Fruit fly (Drosophila melanogaster) whole organism, prepupa: ENCODE results near the gene CG14024.

ENCODE experiments used
- Blimp-1 ChIP-seq: fragments of 200-800 bp; sonication (Bioruptor generic); optimal IDR thresholded peaks from 3 replicates; lab custom pipeline; 2017; ENCODE audit warnings: missing biosample characterization, missing genetic modification characterization, mild to moderate bottlenecking, moderate library complexity, missing genetic modification reagents
- CG10631 ChIP-seq: fragments of 200-800 bp; sonication (Bioruptor generic); optimal IDR thresholded peaks from 2 replicates; lab custom pipeline; 2016; ENCODE audit warnings: missing biosample characterization, missing genetic modification characterization
- CG10669 ChIP-seq: fragments of 200-800 bp; sonication (Bioruptor generic); optimal IDR thresholded peaks from 3 replicates; lab custom pipeline; 2018; ENCODE audit warnings: missing biosample characterization, mild to moderate bottlenecking, missing genetic modification characterization, moderate library complexity
- CG11294 ChIP-seq: fragments of 200-800 bp; sonication (Bioruptor generic); IDR thresholded peaks from 2 replicates; pipeline ENCODE4 v1.3.6; 2022; ENCODE audit warnings: missing biosample characterization, missing genetic modification characterization
- CG11762 ChIP-seq: fragments of 200-800 bp; sonication (Bioruptor generic); optimal IDR thresholded peaks from 3 replicates; lab custom pipeline; 2016; ENCODE audit warnings: missing biosample characterization, missing genetic modification characterization; ENCODE audit not compliant: insufficient read depth
- CG11902 ChIP-seq: fragments of 200-800 bp; sonication (Bioruptor generic); optimal IDR thresholded peaks from 3 replicates; lab custom pipeline; 2016; ENCODE audit warnings: missing biosample characterization, missing genetic modification characterization
- CG15336 ChIP-seq: fragments of 200-800 bp; sonication (Bioruptor generic); IDR thresholded peaks from 2 replicates; pipeline ENCODE4 v1.3.6; 2022; ENCODE audit warnings: missing biosample characterization, missing genetic modification characterization
- CG1621 ChIP-seq: fragments of 200-800 bp; sonication (Bioruptor generic); optimal IDR thresholded peaks from 3 replicates; lab custom pipeline; 2018; ENCODE audit warnings: missing biosample characterization, mild to moderate bottlenecking, missing genetic modification characterization
- CG16779 ChIP-seq: fragments of 200-800 bp; sonication (Bioruptor generic); optimal IDR thresholded peaks from 3 replicates; lab custom pipeline; 2017; ENCODE audit warnings: missing biosample characterization, mild to moderate bottlenecking, missing genetic modification characterization
- CG3032 ChIP-seq: fragments of 200-800 bp; optimal IDR thresholded peaks from 2 replicates; lab custom pipeline; 2019; ENCODE audit warnings: missing biosample characterization, mild to moderate bottlenecking, missing genetic modification characterization, moderate library complexity
- CG31627 ChIP-seq: fragments of 200-800 bp; sonication (Bioruptor generic); optimal IDR thresholded peaks from 3 replicates; lab custom pipeline; 2016; ENCODE audit warnings: missing biosample characterization, missing genetic modification characterization
- CG32006 ChIP-seq: fragments of 200-800 bp; sonication (Bioruptor generic); optimal IDR thresholded peaks from 3 replicates; lab custom pipeline; 2017; ENCODE audit warnings: missing biosample characterization, mild to moderate bottlenecking, missing genetic modification characterization
- CG34406 ChIP-seq: fragments of 200-800 bp; sonication (Bioruptor generic); optimal IDR thresholded peaks from 3 replicates; lab custom pipeline; 2016; ENCODE audit warnings: missing biosample characterization, missing genetic modification characterization
- CG3919 ChIP-seq: fragments of 200-800 bp; sonication (Bioruptor generic); optimal IDR thresholded peaks from 3 replicates; lab custom pipeline; 2016; ENCODE audit warnings: missing biosample characterization, missing genetic modification characterization
- CG4318 ChIP-seq: fragments of 200-800 bp; sonication (Bioruptor generic); optimal IDR thresholded peaks from 3 replicates; lab custom pipeline; 2017; ENCODE audit warnings: missing biosample characterization, mild to moderate bottlenecking, missing genetic modification characterization
- CG6163 ChIP-seq: fragments of 200-800 bp; sonication (Bioruptor generic); IDR thresholded peaks from 3 replicates; pipeline ENCODE4 v1.3.6; 2022; ENCODE audit warnings: missing biosample characterization, missing genetic modification characterization
- CG6276 ChIP-seq: fragments of 200-800 bp; sonication (Bioruptor generic); optimal IDR thresholded peaks from 2 replicates; lab custom pipeline; 2017; ENCODE audit warnings: missing biosample characterization, mild to moderate bottlenecking, missing genetic modification characterization
- CG6792 ChIP-seq: fragments of 200-800 bp; sonication (Bioruptor generic); optimal IDR thresholded peaks from 3 replicates; lab custom pipeline; 2016; ENCODE audit warnings: missing biosample characterization, missing genetic modification characterization
- CG6854 ChIP-seq: fragments of 200-800 bp; sonication (Bioruptor generic); optimal IDR thresholded peaks from 2 replicates; lab custom pipeline; 2017; ENCODE audit warnings: missing biosample characterization, mild to moderate bottlenecking, missing genetic modification characterization
- CG7368 ChIP-seq: fragments of 200-800 bp; sonication (Bioruptor generic); optimal IDR thresholded peaks from 3 replicates; lab custom pipeline; 2016; ENCODE audit warnings: missing biosample characterization, missing genetic modification characterization
- CG8319 ChIP-seq: fragments of 200-800 bp; sonication (Bioruptor generic); optimal IDR thresholded peaks from 3 replicates; lab custom pipeline; 2016; ENCODE audit warnings: missing biosample characterization, missing genetic modification characterization
- CG8632 ChIP-seq: fragments of 200-800 bp; sonication (Bioruptor generic); optimal IDR thresholded peaks from 3 replicates; lab custom pipeline; 2016; ENCODE audit warnings: missing biosample characterization, missing genetic modification characterization
- CG9139 ChIP-seq: fragments of 200-800 bp; sonication (Bioruptor generic); optimal IDR thresholded peaks from 3 replicates; lab custom pipeline; 2017; ENCODE audit warnings: missing biosample characterization, mild to moderate bottlenecking, missing genetic modification characterization
- Eip78C ChIP-seq: fragments of 200-800 bp; sonication (Bioruptor generic); peaks from one replicate; lab custom pipeline; 2016; ENCODE audit warnings: missing biosample characterization, missing genetic modification characterization
- Eip93F ChIP-seq: fragments of 200-800 bp; sonication (Bioruptor generic); optimal IDR thresholded peaks from 2 replicates; lab custom pipeline; 2016; ENCODE audit warnings: missing biosample characterization, mild to moderate bottlenecking, missing genetic modification characterization
- Ets96B ChIP-seq: fragments of 200-800 bp; optimal IDR thresholded peaks from 2 replicates; lab custom pipeline; 2019; ENCODE audit warnings: missing biosample characterization, mild to moderate bottlenecking, missing genetic modification characterization, moderate library complexity
- Lpt ChIP-seq: fragments of 200-800 bp; sonication (Bioruptor generic); optimal IDR thresholded peaks from 3 replicates; lab custom pipeline; 2016; ENCODE audit warnings: missing biosample characterization, missing genetic modification characterization
- Met ChIP-seq: fragments of 200-800 bp; sonication (Bioruptor generic); optimal IDR thresholded peaks from 3 replicates; lab custom pipeline; 2016; ENCODE audit warnings: missing biosample characterization, missing genetic modification characterization
- OdsH ChIP-seq: fragments of 200-800 bp; sonication (Bioruptor generic); optimal IDR thresholded peaks from 3 replicates; lab custom pipeline; 2016; ENCODE audit warnings: missing biosample characterization, missing genetic modification characterization
- Smox ChIP-seq: fragments of 200-800 bp; sonication (Bioruptor generic); optimal IDR thresholded peaks from 3 replicates; lab custom pipeline; 2016; ENCODE audit warnings: missing biosample characterization, missing genetic modification characterization
- Sox102F ChIP-seq: fragments of 200-800 bp; sonication (Bioruptor generic); optimal IDR thresholded peaks from 2 replicates; lab custom pipeline; 2016; ENCODE audit warnings: missing biosample characterization, mild to moderate bottlenecking, missing genetic modification characterization
- Sox14 ChIP-seq: fragments of 200-800 bp; sonication (Bioruptor generic); optimal IDR thresholded peaks from 3 replicates; lab custom pipeline; 2016; ENCODE audit warnings: missing biosample characterization, missing genetic modification characterization
- Sox15 ChIP-seq: fragments of 200-800 bp; sonication (Bioruptor generic); optimal IDR thresholded peaks from 3 replicates; lab custom pipeline; 2016; ENCODE audit warnings: missing biosample characterization, missing genetic modification characterization
- achi ChIP-seq: fragments of 200-800 bp; sonication (Bioruptor generic); optimal IDR thresholded peaks from 3 replicates; lab custom pipeline; 2016; ENCODE audit warnings: missing biosample characterization, missing genetic modification characterization
- acj6 ChIP-seq: fragments of 200-800 bp; sonication (Bioruptor generic); optimal IDR thresholded peaks from 3 replicates; lab custom pipeline; 2016; ENCODE audit warnings: missing biosample characterization, missing genetic modification characterization
- cyc ChIP-seq: fragments of 200-800 bp; sonication (Bioruptor generic); optimal IDR thresholded peaks from 3 replicates; lab custom pipeline; 2016; ENCODE audit warnings: missing biosample characterization, missing genetic modification characterization
- dac ChIP-seq: fragments of 200-800 bp; sonication (Bioruptor generic); optimal IDR thresholded peaks from 2 replicates; lab custom pipeline; 2017; ENCODE audit warnings: missing biosample characterization, mild to moderate bottlenecking, missing genetic modification characterization
- eg ChIP-seq: fragments of 200-800 bp; sonication (Bioruptor generic); IDR thresholded peaks from 3 replicates; pipeline ENCODE4 v1.3.6; 2022; ENCODE audit warnings: missing biosample characterization, missing genetic modification characterization
- esn ChIP-seq: fragments of 200-800 bp; sonication (Bioruptor generic); optimal IDR thresholded peaks from 2 replicates; lab custom pipeline; 2016; ENCODE audit warnings: missing biosample characterization, mild to moderate bottlenecking, missing genetic modification characterization, moderate library complexity
- fd59A ChIP-seq: fragments of 200-800 bp; sonication (Bioruptor generic); optimal IDR thresholded peaks from 2 replicates; lab custom pipeline; 2017; ENCODE audit warnings: missing biosample characterization, mild to moderate bottlenecking, missing genetic modification characterization, missing genetic modification reagents
- fd85E ChIP-seq: fragments of 200-800 bp; sonication (Bioruptor generic); optimal IDR thresholded peaks from 3 replicates; lab custom pipeline; 2016; ENCODE audit warnings: missing biosample characterization, missing genetic modification characterization
- fkh ChIP-seq: fragments of 200-800 bp; sonication (Bioruptor generic); optimal IDR thresholded peaks from 3 replicates; lab custom pipeline; 2017; ENCODE audit warnings: missing biosample characterization, mild to moderate bottlenecking, missing genetic modification characterization, moderate library complexity
- lz ChIP-seq: fragments of 200-800 bp; sonication (Bioruptor generic); optimal IDR thresholded peaks from 3 replicates; lab custom pipeline; 2016; ENCODE audit warnings: missing biosample characterization, missing genetic modification characterization
- net ChIP-seq: fragments of 200-800 bp; sonication (Bioruptor generic); optimal IDR thresholded peaks from 3 replicates; lab custom pipeline; 2016; ENCODE audit warnings: missing biosample characterization, missing genetic modification characterization
- pdm3 ChIP-seq: fragments of 200-800 bp; sonication (Bioruptor generic); optimal IDR thresholded peaks from 3 replicates; lab custom pipeline; 2016; ENCODE audit warnings: missing biosample characterization, missing genetic modification characterization
- salr ChIP-seq, 2 experiments: fragments of 200-800 bp; sonication (Bioruptor generic); optimal IDR thresholded peaks; 3 replicates each; lab custom pipeline; 2016 to 2018; ENCODE audit warnings: missing biosample characterization in 2 of 2, missing genetic modification characterization in 2 of 2, mild to moderate bottlenecking in 1 of 2
- spab ChIP-seq: fragments of 200-800 bp; sonication (Bioruptor generic); optimal IDR thresholded peaks from 2 replicates; lab custom pipeline; 2017; ENCODE audit warnings: missing biosample characterization, mild to moderate bottlenecking, missing genetic modification characterization, missing genetic modification reagents
- ss ChIP-seq, 2 experiments: fragments of 200-800 bp; sonication (Bioruptor generic); optimal IDR thresholded peaks; 2 replicates in 1 of 2; 3 replicates in 1 of 2; lab custom pipeline; 2017 to 2018; ENCODE audit warnings: mild to moderate bottlenecking in 2 of 2, missing biosample characterization in 2 of 2, missing genetic modification characterization in 2 of 2, moderate library complexity in 1 of 2
- svp ChIP-seq: fragments of 200-800 bp; sonication (Bioruptor generic); peaks from one replicate; lab custom pipeline; 2016; ENCODE audit warnings: missing biosample characterization, missing genetic modification characterization
- topi ChIP-seq: fragments of 200-800 bp; sonication (Bioruptor generic); optimal IDR thresholded peaks from 3 replicates; lab custom pipeline; 2016; ENCODE audit warnings: missing biosample characterization, missing genetic modification characterization
- vri ChIP-seq: fragments of 200-800 bp; sonication (Bioruptor generic); optimal IDR thresholded peaks from 3 replicates; lab custom pipeline; 2016; ENCODE audit warnings: missing biosample characterization, mild to moderate bottlenecking, missing genetic modification characterization

CG14024 gene

DNA sequence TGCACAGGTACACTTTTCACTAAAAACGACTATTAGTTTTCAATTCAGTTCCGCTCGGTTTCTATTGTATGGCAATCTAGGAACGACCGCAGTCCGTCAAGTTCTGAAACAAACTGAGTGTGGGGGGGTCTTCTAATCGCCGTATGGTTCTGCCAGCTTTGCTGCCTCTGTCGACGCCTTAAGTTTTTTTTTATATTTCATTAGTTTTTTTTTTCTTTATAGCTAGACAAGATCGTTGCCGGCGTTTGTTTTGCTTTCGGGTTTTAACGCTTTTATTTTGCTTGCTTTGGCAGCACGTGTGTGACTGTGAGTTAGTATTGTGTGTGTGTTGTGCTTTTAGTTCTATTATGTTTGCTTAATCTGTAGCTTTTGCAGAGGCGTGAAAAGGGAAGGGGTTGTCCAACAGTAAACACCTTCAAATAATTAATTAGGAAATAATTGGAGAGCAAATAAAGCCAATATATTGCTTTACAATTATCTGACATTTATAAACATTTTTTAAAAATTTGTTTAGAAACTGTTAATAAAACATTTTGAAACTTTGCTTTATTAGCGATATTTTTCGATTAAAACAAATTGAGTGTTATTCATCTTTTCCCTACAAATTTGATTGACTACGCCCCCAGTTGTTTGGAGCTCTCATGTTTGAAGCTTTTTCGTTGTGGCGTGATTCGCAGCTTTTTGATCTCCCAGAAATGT, 27.6 kb upstream of the CG14024 start, which contains the start of gene Acsf2:
Acsf2 (minus strand) TSS at position 116 of the 699 bp plus-strand sequence.
- peak in 1 of 2 experiments; percentile 67 for TF ChIP-seq salr (GFP tag; optimal IDR thresholded peaks at IDR 0.05; lab: Kevin White, UChicago)
- TF ChIP-seq Blimp-1 (GFP tag; lab: Kevin White, UChicago): no peak
- no peak for TF ChIP-seq fd85E (GFP tag; lab: Kevin White, UChicago)
- TF ChIP-seq CG8319 (GFP tag; lab: Kevin White, UChicago): peak; percentile 5
- TF ChIP-seq Met (GFP tag; lab: Kevin White, UChicago): peak; percentile 39
- TF ChIP-seq Lpt: peak; percentile 84
- TF ChIP-seq Eip78C (GFP tag; lab: Kevin White, UChicago): peak; percentile 90
- TF ChIP-seq eg (GFP tag; lab: Robert Waterston, UW): peak; percentile 95
- TF ChIP-seq ss (GFP tag; optimal IDR thresholded peaks at IDR 0.05; lab: Kevin White, UChicago): no peak
- no peak for TF ChIP-seq spab
- TF ChIP-seq acj6 (GFP tag; lab: Kevin White, UChicago): peak; percentile 60
- peak; percentile 30 for TF ChIP-seq CG11762
- TF ChIP-seq vri (GFP tag; lab: Kevin White, UChicago): peak; percentile 57
- TF ChIP-seq Eip93F (GFP tag; lab: Kevin White, UChicago): no peak
- TF ChIP-seq CG34406 (GFP tag; lab: Kevin White, UChicago): peak; percentile 34
- peak; percentile 68 for TF ChIP-seq lz (GFP tag; lab: Kevin White, UChicago)
- peak; percentile 54 for TF ChIP-seq Sox14 (GFP tag; lab: Kevin White, UChicago)
- TF ChIP-seq topi: peak; percentile 64
- TF ChIP-seq achi (GFP tag; lab: Kevin White, UChicago): peak; percentile 65
- peak; percentile 57 for TF ChIP-seq cyc (GFP tag; lab: Kevin White, UChicago)
- TF ChIP-seq fkh: peak; percentile 95
- TF ChIP-seq CG3919 (GFP tag; lab: Kevin White, UChicago): peak; percentile 61
- TF ChIP-seq CG3032 (tag; lab: Kevin White, UChicago): no peak
- no peak for TF ChIP-seq fd59A
- peak; percentile 9 for TF ChIP-seq CG10669 (GFP tag; lab: Kevin White, UChicago)
- TF ChIP-seq CG6163 (GFP tag; lab: Robert Waterston, UW): peak; percentile 84
- TF ChIP-seq CG9139 (GFP tag; lab: Kevin White, UChicago): no peak
- TF ChIP-seq OdsH (GFP tag; lab: Kevin White, UChicago): peak; percentile 80
- peak; percentile 24 for TF ChIP-seq Sox15 (GFP tag; lab: Kevin White, UChicago)
- TF ChIP-seq CG7368 (GFP tag; lab: Kevin White, UChicago): peak; percentile 36
- peak; percentile 56 for TF ChIP-seq CG31627 (GFP tag; lab: Kevin White, UChicago)
- TF ChIP-seq CG4318 (GFP tag; lab: Kevin White, UChicago): peak; percentile 72
- TF ChIP-seq CG32006 (GFP tag; lab: Kevin White, UChicago): peak; percentile 89
- no peak for TF ChIP-seq CG6854 (GFP tag; lab: Kevin White, UChicago)
- TF ChIP-seq net (GFP tag; lab: Kevin White, UChicago): peak; percentile 86
- TF ChIP-seq CG10631 (GFP tag; lab: Kevin White, UChicago): peak; percentile 42
- TF ChIP-seq Ets96B (tag; lab: Kevin White, UChicago): no peak
- peak; percentile 69 for TF ChIP-seq esn (GFP tag; lab: Kevin White, UChicago)
- TF ChIP-seq CG11294 (GFP tag; lab: Robert Waterston, UW): peak; percentile 97
- TF ChIP-seq CG16779 (tag; lab: Kevin White, UChicago): peak; percentile 63
- TF ChIP-seq dac: peak; percentile 62
- peak; percentile 35 for TF ChIP-seq CG8632 (GFP tag; lab: Kevin White, UChicago)
- peak; percentile 33 for TF ChIP-seq CG11902 (GFP tag; lab: Kevin White, UChicago)
- peak; percentile 81 for TF ChIP-seq svp (GFP tag; lab: Kevin White, UChicago)
- peak; percentile 82 for TF ChIP-seq pdm3 (GFP tag; lab: Kevin White, UChicago)
- TF ChIP-seq CG1621: no peak
- TF ChIP-seq Smox (GFP tag; lab: Kevin White, UChicago): peak; percentile 48
- TF ChIP-seq Sox102F: peak; percentile 31
- peak; percentile 97 for TF ChIP-seq CG15336
- TF ChIP-seq CG6792: peak; percentile 31
- TF ChIP-seq CG6276 (GFP tag; lab: Kevin White, UChicago): peak; percentile 90
